Worm (Caenorhabditis elegans): ENCODE measurements around the gene ZK1320.13.

DNA sequence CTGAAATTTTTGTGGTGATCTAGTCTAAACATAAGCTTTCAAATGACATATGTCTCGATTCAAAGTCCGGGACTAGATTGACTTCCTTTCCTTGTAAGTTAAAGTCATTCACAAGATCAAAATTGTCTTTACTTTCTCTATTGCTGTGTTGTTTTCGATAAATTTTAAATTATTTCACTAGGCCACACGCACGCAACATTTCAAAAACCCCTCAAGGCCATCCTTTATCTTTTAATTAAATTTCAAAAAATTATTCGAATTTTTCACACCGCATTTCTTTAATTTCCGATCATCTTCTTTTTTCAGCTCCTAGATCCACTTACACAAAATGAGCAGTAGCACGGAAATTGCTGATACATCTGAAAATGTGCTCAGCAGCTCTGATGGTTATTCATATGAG is 44.3 kb upstream of the ZK1320.13 start, which contains the start of gene ZK1307.7:
- no peak for TF ChIP-seq snpc-4 (tag; optimal IDR thresholded peaks at IDR 0.05)
- TF ChIP-seq Y75B8A.6 (GFP tag; IDR thresholded peaks at IDR 0.05), result no peak
- no peak for TF ChIP-seq ceh-82 (tag; optimal IDR thresholded peaks at IDR 0.05)
- TF ChIP-seq daf-12 (tag; optimal IDR thresholded peaks at IDR 0.05), result no peak
- no peak for TF ChIP-seq nhr-10 (tag; optimal IDR thresholded peaks at IDR 0.05)
- TF ChIP-seq lin-15B (tag; optimal IDR thresholded peaks at IDR 0.05), result no peak
- TF ChIP-seq lin-13 (GFP tag; optimal IDR thresholded peaks at IDR 0.05), result no peak
- no peak for TF ChIP-seq fos-1 (tag; optimal IDR thresholded peaks at IDR 0.05)
- no peak for TF ChIP-seq tra-1 (GFP tag; IDR thresholded peaks at IDR 0.05)
- TF ChIP-seq nhr-11 (tag; optimal IDR thresholded peaks at IDR 0.05), result no peak
- TF ChIP-seq R02D3.7 (tag; optimal IDR thresholded peaks at IDR 0.05), result no peak
- TF ChIP-seq nhr-25 (tag; optimal IDR thresholded peaks at IDR 0.05; ENCODE audit: borderline replicate concordance, insufficient read depth), result no peak
